ENCODE assay signal across 5 worm cellular contexts in the genomic region with DNA sequence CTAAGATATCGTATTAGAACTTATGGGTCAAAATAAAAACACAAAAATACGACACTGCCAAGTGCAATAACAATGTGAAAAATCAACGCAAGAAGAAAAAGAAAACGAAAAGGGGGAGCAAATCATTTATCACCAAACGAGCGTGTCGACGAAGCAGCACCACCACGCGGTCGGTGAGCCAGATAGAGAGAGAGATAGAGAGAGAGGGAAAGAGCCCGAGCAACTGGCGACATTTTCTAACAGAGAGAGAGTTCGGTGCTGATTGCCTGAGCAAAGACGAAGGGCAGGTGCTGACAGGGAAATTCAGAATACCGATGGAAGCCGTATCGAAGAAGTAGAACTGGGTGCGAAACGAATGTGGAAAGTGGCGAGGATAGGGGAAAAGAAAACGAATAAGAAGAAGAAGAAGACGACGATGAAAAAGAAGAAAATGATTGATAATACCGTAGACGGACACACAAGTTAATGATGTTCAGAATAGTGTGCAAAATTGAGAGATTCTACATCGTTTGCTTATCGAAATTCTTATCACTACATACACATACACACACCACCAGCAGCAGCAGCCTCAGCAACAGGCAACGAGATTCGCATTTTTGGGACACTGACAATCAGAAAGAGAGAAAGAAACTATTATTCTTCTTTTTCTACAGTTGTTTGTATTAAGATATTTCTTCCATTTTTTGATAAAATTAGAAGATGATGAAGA.
TF ChIP-seq lines count a peak whose summit lies in the region.

No protein-coding gene starts in this region.

TF ChIP-seq in whole organism, L1 larva, 84 proteins besides CTCF, POLR2A, EP300 and RAD21 (continued from another document):
- TF ChIP-seq rnt-1 (tag; optimal IDR thresholded peaks at IDR 0.05; lab: Kevin White, UChicago) (peak; percentile 58), nhr-90 (tag; optimal IDR thresholded peaks at IDR 0.05; lab: Kevin White, UChicago; ENCODE audit: poor library complexity) (peak; percentile 45), dpl-1 (GFP tag; optimal IDR thresholded peaks at IDR 0.05; lab: Kevin White, UChicago) (no peak), nhr-71 (tag; optimal IDR thresholded peaks at IDR 0.05; lab: Kevin White, UChicago) (peak; percentile 31), elt-3 (tag; optimal IDR thresholded peaks at IDR 0.05; lab: Kevin White, UChicago) (peak in 5 of 6 experiments; percentile 71 to 99 (median 83)), lin-35 (GFP tag; optimal IDR thresholded peaks at IDR 0.05; lab: Kevin White, UChicago) (peak in 1 of 2 experiments; percentile 63), elt-2 (tag; optimal IDR thresholded peaks at IDR 0.05; lab: Kevin White, UChicago) (peak; percentile 67), ama-1 (optimal IDR thresholded peaks at IDR 0.05; lab: Kevin White, UChicago) (no peak), efl-1 (optimal IDR thresholded peaks at IDR 0.05; lab: Kevin White, UChicago) (no peak), efl-1 (GFP tag; optimal IDR thresholded peaks at IDR 0.05 in 1 of 2; lab: Kevin White, UChicago) (peak in 1 of 2 experiments; percentile 67), vab-15 (tag; optimal IDR thresholded peaks at IDR 0.05; lab: Kevin White, UChicago) (peak; percentile 18), lsy-2 (tag; optimal IDR thresholded peaks at IDR 0.05; lab: Kevin White, UChicago) (peak in 1 of 2 experiments; percentile 41), swsn-7 (tag; optimal IDR thresholded peaks at IDR 0.05; lab: Kevin White, UChicago) (peak; percentile 13), nhr-85 (tag; lab: Kevin White, UChicago) (peak; percentile 72)

TF ChIP-seq in whole organism, L2 larva, 48 proteins besides CTCF, POLR2A, EP300 and RAD21 (continued from another document):
- TF ChIP-seq ztf-4 (tag; optimal IDR thresholded peaks at IDR 0.05; lab: Kevin White, UChicago): peak; percentile 50
- peak; percentile 57 for TF ChIP-seq crh-2 (tag; optimal IDR thresholded peaks at IDR 0.05; lab: Kevin White, UChicago)
- TF ChIP-seq nhr-21 (tag; optimal IDR thresholded peaks at IDR 0.05; lab: Kevin White, UChicago): peak; percentile 52
- TF ChIP-seq nhr-129 (tag; optimal IDR thresholded peaks at IDR 0.05; lab: Kevin White, UChicago): peak; percentile 38

TF ChIP-seq in whole organism, L3 larva, 47 proteins besides CTCF, POLR2A, EP300 and RAD21 (continued from another document):
- TF ChIP-seq nhr-11 (tag; optimal IDR thresholded peaks at IDR 0.05; lab: Kevin White, UChicago) (no peak), elt-2 (tag; optimal IDR thresholded peaks at IDR 0.05; lab: Kevin White, UChicago) (peak; percentile 88), lsy-12 (tag; optimal IDR thresholded peaks at IDR 0.05; lab: Kevin White, UChicago) (peak; percentile 12), daf-12 (tag; optimal IDR thresholded peaks at IDR 0.05; lab: Kevin White, UChicago) (no peak), ama-1 (optimal IDR thresholded peaks at IDR 0.05; lab: Kevin White, UChicago) (peak; percentile 20), nhr-43 (tag; optimal IDR thresholded peaks at IDR 0.05; lab: Kevin White, UChicago; ENCODE audit: poor library complexity, severe bottlenecking) (peak; percentile 65), nhr-76 (tag; optimal IDR thresholded peaks at IDR 0.05; lab: Kevin White, UChicago) (no peak)
TF ChIP-seq in whole organism, L3 larva: peak in this region for 9.

TF ChIP-seq in whole organism, L4 larva, 104 proteins besides CTCF, POLR2A, EP300 and RAD21 (continued from another document):
- TF ChIP-seq aha-1 (tag; lab: Kevin White, UChicago): peak; percentile 68
- TF ChIP-seq dmd-6 (GFP tag; IDR thresholded peaks at IDR 0.05; lab: Robert Waterston, UW): peak; percentile 71
- no peak for TF ChIP-seq hif-1 (tag; optimal IDR thresholded peaks at IDR 0.05; lab: Kevin White, UChicago)
- TF ChIP-seq ceh-32 (tag; optimal IDR thresholded peaks at IDR 0.05; lab: Kevin White, UChicago; ENCODE audit: poor library complexity): no peak
- TF ChIP-seq mxl-3 (GFP tag; optimal IDR thresholded peaks at IDR 0.05; lab: Kevin White, UChicago): peak; percentile 63
- TF ChIP-seq snpc-4 (tag; optimal IDR thresholded peaks at IDR 0.05; lab: Kevin White, UChicago): no peak
- TF ChIP-seq dpl-1 (GFP tag; optimal IDR thresholded peaks at IDR 0.05; lab: Kevin White, UChicago): peak; percentile 8
- no peak for TF ChIP-seq F10B5.3 (tag; optimal IDR thresholded peaks at IDR 0.05; lab: Kevin White, UChicago)
- no peak for TF ChIP-seq F37D6.2 (tag; optimal IDR thresholded peaks at IDR 0.05; lab: Kevin White, UChicago)
- TF ChIP-seq nhr-77 (tag; optimal IDR thresholded peaks at IDR 0.05; lab: Kevin White, UChicago): peak; percentile 16
- TF ChIP-seq lin-1 (GFP tag; IDR thresholded peaks at IDR 0.05; lab: Robert Waterston, UW): 0 out of 2 replicates have a peak, but pooled peaks have one; percentile 44
- TF ChIP-seq ceh-20 (GFP tag; IDR thresholded peaks at IDR 0.05; lab: Robert Waterston, UW): peak; percentile 13; the same call in 1 of the 2 replicates
- TF ChIP-seq mdl-1 (tag; optimal IDR thresholded peaks at IDR 0.05; lab: Kevin White, UChicago): peak in 1 of 2 experiments; percentile 31
- TF ChIP-seq tra-1 (GFP tag; IDR thresholded peaks at IDR 0.05; lab: Robert Waterston, UW): peak; percentile 41; the same call in 1 of the 2 replicates
- TF ChIP-seq D1046.2 (GFP tag; IDR thresholded peaks at IDR 0.05; lab: Robert Waterston, UW): no peak
- peak in 1 of 2 experiments; percentile 1 for TF ChIP-seq daf-16 (GFP tag; optimal IDR thresholded peaks at IDR 0.05; lab: Kevin White, UChicago)
- TF ChIP-seq daf-16 (tag; optimal IDR thresholded peaks at IDR 0.05; lab: Kevin White, UChicago): peak; percentile 69
- TF ChIP-seq daf-8 (GFP tag; IDR thresholded peaks at IDR 0.05; lab: Robert Waterston, UW): no peak
- TF ChIP-seq set-16 (GFP tag; IDR thresholded peaks at IDR 0.05; lab: Robert Waterston, UW): peak; percentile 50
- peak; percentile 66 for TF ChIP-seq mes-2 (tag; optimal IDR thresholded peaks at IDR 0.05; lab: Kevin White, UChicago; ENCODE audit: poor library complexity, severe bottlenecking)
- peak; percentile 7 for TF ChIP-seq hlh-30 (tag; optimal IDR thresholded peaks at IDR 0.05; lab: Kevin White, UChicago; ENCODE audit: insufficient read depth)
- peak; percentile 92 for TF ChIP-seq nhr-28 (tag; optimal IDR thresholded peaks at IDR 0.05; lab: Kevin White, UChicago)
- no peak for TF ChIP-seq duxl-1 (tag; optimal IDR thresholded peaks at IDR 0.05; lab: Kevin White, UChicago; ENCODE audit: poor library complexity)
- TF ChIP-seq dve-1 (tag; optimal IDR thresholded peaks at IDR 0.05; lab: Kevin White, UChicago; ENCODE audit: insufficient read depth): peak; percentile 84

TF ChIP-seq in whole organism, mixed stage, embryonic, 35 proteins besides CTCF, POLR2A, EP300 and RAD21 (continued from another document):
- no peak for TF ChIP-seq lsy-2 (tag; optimal IDR thresholded peaks at IDR 0.05; lab: Kevin White, UChicago)
- TF ChIP-seq mls-2 (tag; optimal IDR thresholded peaks at IDR 0.05; lab: Kevin White, UChicago): no peak
- no peak for TF ChIP-seq lin-13 (tag; optimal IDR thresholded peaks at IDR 0.05; lab: Kevin White, UChicago)
- no peak for TF ChIP-seq ceh-39 (tag; optimal IDR thresholded peaks at IDR 0.05; lab: Kevin White, UChicago)
